Fruit fly (Drosophila melanogaster): ENCODE results near the gene CG31606.

DNA sequence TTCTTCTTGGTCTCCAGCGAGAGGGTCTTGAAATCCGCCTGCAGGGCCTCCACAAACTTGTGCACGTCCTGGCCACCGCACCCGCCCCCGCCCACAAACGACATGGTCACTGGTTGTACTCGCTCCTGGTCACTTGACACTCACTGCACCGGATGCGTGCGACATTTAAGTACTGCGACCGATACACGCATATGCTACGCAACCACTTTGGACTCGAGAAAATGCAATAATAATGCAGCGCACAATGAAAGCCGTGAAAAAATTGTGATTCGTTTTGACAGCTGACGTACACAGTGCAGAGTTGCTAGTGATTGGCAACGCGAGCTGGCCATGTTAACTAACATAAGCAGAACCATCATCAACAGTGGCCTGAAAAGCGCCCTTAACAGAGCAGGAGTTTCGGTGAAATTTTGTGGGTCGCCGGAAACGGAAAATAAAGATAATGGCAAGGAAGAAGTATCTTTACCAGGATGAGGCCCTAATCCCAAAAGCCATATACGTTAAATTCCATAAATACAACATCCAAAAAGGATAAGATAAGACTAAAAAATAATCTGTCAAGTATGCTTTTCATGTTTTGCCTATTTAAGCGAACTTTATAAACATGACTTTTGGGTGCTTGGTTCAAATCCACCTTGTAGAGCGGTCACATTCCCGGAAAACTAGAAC is 23.6 kb upstream of the CG31606 start, which contains the start of the genes mon2 and CG8673:
- TF ChIP-seq fd96Ca (GFP tag; IDR thresholded peaks at IDR 0.05) (no peak), gl (tag; optimal IDR thresholded peaks at IDR 0.05) (no peak), CG14655 (GFP tag; optimal IDR thresholded peaks at IDR 0.05) (no peak), CG8301 (tag; optimal IDR thresholded peaks at IDR 0.05) (no peak), D1 (tag; optimal IDR thresholded peaks at IDR 0.05) (no peak), CG13204 (GFP tag; optimal IDR thresholded peaks at IDR 0.05) (no peak), CG12605 (GFP tag; IDR thresholded peaks at IDR 0.05) (no peak), EcR (GFP tag; optimal IDR thresholded peaks at IDR 0.05) (no peak)

All from whole organism, pupa.